In genomic region chr2L:10057236-10057635, dm6 we compare ENCODE assay signal across 1 fruit fly cellular context.
A peak's percentile ranks its signal among the peaks of the same experiment; 100 is the strongest.
TF ChIP-seq lines count a peak whose summit lies in the region.

No protein-coding gene starts in this region.

TF ChIP-seq in whole organism, embryonic, 481 proteins besides CTCF, POLR2A, EP300 and RAD21 (continued from another document):
- TF ChIP-seq gt (GFP tag; IDR thresholded peaks at IDR 0.05; lab: Robert Waterston, UW) (peak; percentile 74), bsh (GFP tag; optimal IDR thresholded peaks at IDR 0.05; lab: Kevin White, UChicago) (peak; percentile 74 to 95), ash1 (GFP tag; optimal IDR thresholded peaks at IDR 0.05; lab: Kevin White, UChicago) (no peak), trh (GFP tag; optimal IDR thresholded peaks at IDR 0.05; lab: Kevin White, UChicago) (peak; percentile 10), CG13296 (GFP tag; optimal IDR thresholded peaks at IDR 0.05; lab: Kevin White, UChicago) (no peak), lmd (GFP tag; IDR thresholded peaks at IDR 0.05; lab: Robert Waterston, UW) (peak; percentile 83), Tbp (GFP tag; optimal IDR thresholded peaks at IDR 0.05; lab: Kevin White, UChicago) (no peak), CG15073 (GFP tag; optimal IDR thresholded peaks at IDR 0.05; lab: Kevin White, UChicago) (peak; percentile 51), rib (GFP tag; IDR thresholded peaks at IDR 0.05; lab: Robert Waterston, UW) (no peak), ci (GFP tag; IDR thresholded peaks at IDR 0.05; lab: Robert Waterston, UW) (peak; percentile 94), B-H2 (GFP tag; optimal IDR thresholded peaks at IDR 0.05; lab: Kevin White, UChicago) (no peak), Hr3 (GFP tag; optimal IDR thresholded peaks at IDR 0.05; lab: Kevin White, UChicago) (peak; percentile 49), fu2 (GFP tag; optimal IDR thresholded peaks at IDR 0.05; lab: Kevin White, UChicago) (peak; percentile 41), Vsx1 (GFP tag; optimal IDR thresholded peaks at IDR 0.05; lab: Kevin White, UChicago) (no peak), ken (GFP tag; IDR thresholded peaks at IDR 0.05; lab: Robert Waterston, UW) (peak; percentile 91), CG1792 (GFP tag; optimal IDR thresholded peaks at IDR 0.05; lab: Kevin White, UChicago) (peak; percentile 35), CG32532 (GFP tag; IDR thresholded peaks at IDR 0.05; lab: Robert Waterston, UW) (peak; percentile 62), Gug (GFP tag; IDR thresholded peaks at IDR 0.05; lab: Robert Waterston, UW) (peak; percentile 89), h (optimal IDR thresholded peaks at IDR 0.05; lab: Kevin White, UChicago) (no peak), Hmr (GFP tag; optimal IDR thresholded peaks at IDR 0.05; lab: Kevin White, UChicago) (peak; percentile 18), Adf1 (GFP tag; IDR thresholded peaks at IDR 0.05; lab: Robert Waterston, UW) (no peak), Aef1 (GFP tag; IDR thresholded peaks at IDR 0.05; lab: Robert Waterston, UW) (peak; percentile 75), fd64A (GFP tag; optimal IDR thresholded peaks at IDR 0.05; lab: Kevin White, UChicago) (peak; percentile 34), CG4282 (GFP tag; optimal IDR thresholded peaks at IDR 0.05; lab: Kevin White, UChicago) (peak; percentile 13), B-H1 (GFP tag; IDR thresholded peaks at IDR 0.05; lab: Robert Waterston, UW) (peak; percentile 56; the same call in 2 of the 3 replicates), sob (GFP tag; IDR thresholded peaks at IDR 0.05; lab: Robert Waterston, UW) (peak; percentile 57; the same call in 1 of the 2 replicates), Ets65A (GFP tag; lab: Kevin White, UChicago) (peak; percentile 91), schlank (tag; optimal IDR thresholded peaks at IDR 0.05; lab: Kevin White, UChicago) (no peak), CG3281 (GFP tag; optimal IDR thresholded peaks at IDR 0.05; lab: Kevin White, UChicago) (no peak), sd (tag; optimal IDR thresholded peaks at IDR 0.05; lab: Kevin White, UChicago) (no peak), bab2 (GFP tag; optimal IDR thresholded peaks at IDR 0.05; lab: Kevin White, UChicago) (peak; percentile 72), kay (GFP tag; optimal IDR thresholded peaks at IDR 0.05; lab: Kevin White, UChicago) (no peak)
